Worm (Caenorhabditis elegans) whole organism, mixed stage, embryonic: ENCODE results near the gene F10C2.3.

ENCODE experiments used
- M03D4.4 ChIP-seq: sonication (generic microtip); optimal IDR thresholded peaks from 2 replicates; lab custom pipeline; 2017; ENCODE audit warnings: mild to moderate bottlenecking, missing genetic modification characterization, missing compliant biosample characterization
- lsy-2 ChIP-seq: fragments of 150-350 bp; optimal IDR thresholded peaks from 2 replicates; lab custom pipeline; 2014; ENCODE audit warnings: missing biosample characterization, missing genetic modification characterization
- mep-1 ChIP-seq: fragments of 150-350 bp; optimal IDR thresholded peaks from 2 replicates; lab custom pipeline; 2017; ENCODE audit warnings: missing biosample characterization, missing genetic modification reagents, missing genetic modification characterization, inconsistent platforms
- nhr-76 ChIP-seq: sonication (generic microtip); optimal IDR thresholded peaks from 2 replicates; lab custom pipeline; 2017; ENCODE audit warnings: missing biosample characterization, missing genetic modification characterization
- unc-39 ChIP-seq: fragments of 150-350 bp; optimal IDR thresholded peaks from 2 replicates; lab custom pipeline; 2014; ENCODE audit warnings: missing biosample characterization, missing genetic modification characterization

DNA sequence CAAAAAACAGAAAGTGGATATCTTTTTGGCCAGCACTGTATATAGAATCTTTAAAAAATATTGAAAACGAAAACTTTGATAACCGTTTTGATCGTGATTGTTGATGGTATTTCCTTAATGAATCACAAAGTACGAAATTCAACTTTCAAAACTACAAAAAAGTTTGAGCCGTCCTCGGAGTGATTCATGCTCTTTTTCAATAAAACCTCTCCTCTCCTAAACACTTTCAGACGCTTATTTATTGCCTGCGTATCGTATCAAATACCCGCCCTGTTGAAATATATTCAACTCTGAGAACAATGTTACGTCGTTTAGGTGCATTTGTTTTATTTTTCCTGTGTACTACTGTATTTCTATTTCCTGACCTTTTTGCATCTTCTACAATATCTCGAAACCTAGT lies 814 bp downstream of the F10C2.3 start:
- TF ChIP-seq unc-39 (no peak), mep-1 (tag; lab: Kevin White, UChicago) (no peak), lsy-2 (tag; lab: Kevin White, UChicago) (no peak), M03D4.4 (tag; lab: Kevin White, UChicago) (no peak), nhr-76 (tag; lab: Kevin White, UChicago) (no peak)
